Fruit fly (Drosophila melanogaster): ENCODE data around the gene DIP-epsilon.
A peak's percentile ranks its signal among the peaks of the same experiment; 100 is the strongest.

dm6 chr2L:6448334-6448703, 37.2 kb upstream of the DIP-epsilon start, which contains the start of gene Acox3:
- TF ChIP-seq CG11617 (GFP tag; optimal IDR thresholded peaks at IDR 0.05) = no peak
- TF ChIP-seq CG33017 (tag; optimal IDR thresholded peaks at IDR 0.05) = no peak
- TF ChIP-seq Clk (GFP tag; optimal IDR thresholded peaks at IDR 0.05) = no peak
- TF ChIP-seq bab1 (GFP tag; optimal IDR thresholded peaks at IDR 0.05) = peak; percentile 22
- no peak for TF ChIP-seq kay (GFP tag; ENCODE audit: borderline replicate concordance)
- TF ChIP-seq CG1620 (GFP tag; optimal IDR thresholded peaks at IDR 0.05) = no peak
- TF ChIP-seq toe (GFP tag; optimal IDR thresholded peaks at IDR 0.05) = no peak
- TF ChIP-seq Hr96 (GFP tag; optimal IDR thresholded peaks at IDR 0.05) = no peak
- TF ChIP-seq cic (GFP tag; optimal IDR thresholded peaks at IDR 0.05) = no peak
- TF ChIP-seq CG5204 (GFP tag; optimal IDR thresholded peaks at IDR 0.05) = no peak

Measured in whole organism, adult.